Fruit fly (Drosophila melanogaster) whole organism: Measurements from ENCODE around the gene Polr1B.

Experiments
- CG8478 ChIP-seq: fragments of >200 bp; optimal IDR thresholded peaks from 2 replicates; lab custom pipeline; 2018; ENCODE audit warnings: inconsistent platforms
- Dll ChIP-seq: fragments of >200 bp; optimal IDR thresholded peaks from 2 replicates; lab custom pipeline; 2017
- EcR ChIP-seq, 2 experiments: fragments of >200 bp; optimal IDR thresholded peaks; 2 replicates each; lab custom pipeline; 2017; ENCODE audit warnings: missing biosample characterization in 2 of 2, missing genetic modification characterization in 2 of 2, missing genetic modification reagents in 2 of 2
- pan ChIP-seq: fragments of >200 bp; optimal IDR thresholded peaks from 2 replicates; lab custom pipeline; 2017
- psq ChIP-seq: fragments of >200 bp; optimal IDR thresholded peaks from 2 replicates; lab custom pipeline; 2017
- usp ChIP-seq: fragments of >200 bp; optimal IDR thresholded peaks from 2 replicates; lab custom pipeline; 2017; ENCODE audit warnings: missing biosample characterization, missing genetic modification characterization, mixed read lengths

Gene Polr1B

DNA sequence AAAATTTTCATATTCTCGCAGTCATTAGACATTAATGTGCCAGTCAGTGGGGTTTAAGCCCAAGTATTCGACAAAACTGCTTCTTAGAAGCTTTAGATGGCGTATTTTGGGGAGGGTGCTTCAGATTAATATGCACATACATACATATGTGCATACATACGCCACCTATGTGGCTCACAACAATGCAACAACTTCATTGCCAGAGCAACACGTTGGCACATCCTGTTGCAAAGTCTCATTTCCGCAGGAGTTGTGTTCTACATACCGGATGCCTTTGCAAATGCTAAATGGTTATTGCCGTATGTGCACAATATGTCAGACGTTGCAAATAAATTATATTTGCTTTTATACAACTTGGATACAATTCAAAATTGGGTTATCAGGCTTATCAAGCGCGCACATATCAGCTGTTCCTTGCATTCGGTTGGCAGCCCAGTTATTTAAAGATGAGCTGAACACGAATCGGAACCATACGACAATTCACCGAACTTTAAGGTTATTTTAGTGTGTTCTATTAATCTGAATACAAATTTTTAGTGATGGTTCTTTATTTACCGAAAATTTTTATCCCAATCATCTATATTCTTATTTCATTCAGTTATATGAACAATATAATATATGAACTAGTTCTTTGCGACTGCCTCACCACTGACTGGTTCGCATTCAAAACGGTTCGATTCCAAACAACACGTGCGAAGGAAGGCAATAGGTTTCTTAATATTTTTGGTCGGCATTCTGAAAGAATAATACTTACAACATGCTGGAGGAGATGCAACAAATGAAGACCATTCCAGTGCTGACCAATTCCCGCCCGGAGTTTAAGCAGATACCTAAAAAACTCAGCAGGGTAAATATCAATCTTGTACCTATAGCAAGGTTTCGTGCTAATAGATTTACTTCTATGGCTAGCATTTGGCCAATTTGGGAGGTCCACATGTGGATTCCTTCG lies at the start of gene Polr1B:
TSS of gene Polr1B (plus strand) at position 659 of the 949 bp plus-strand sequence.
- TF ChIP-seq pan (no peak), Dll (lab: Kevin White, UChicago) (no peak), CG8478 (lab: Kevin White, UChicago) (no peak), psq (lab: Kevin White, UChicago) (no peak), usp (GFP tag; lab: Kevin White, UChicago) (no peak), EcR (GFP tag; optimal IDR thresholded peaks at IDR 0.05; lab: Kevin White, UChicago) (no peak)

DNA sequence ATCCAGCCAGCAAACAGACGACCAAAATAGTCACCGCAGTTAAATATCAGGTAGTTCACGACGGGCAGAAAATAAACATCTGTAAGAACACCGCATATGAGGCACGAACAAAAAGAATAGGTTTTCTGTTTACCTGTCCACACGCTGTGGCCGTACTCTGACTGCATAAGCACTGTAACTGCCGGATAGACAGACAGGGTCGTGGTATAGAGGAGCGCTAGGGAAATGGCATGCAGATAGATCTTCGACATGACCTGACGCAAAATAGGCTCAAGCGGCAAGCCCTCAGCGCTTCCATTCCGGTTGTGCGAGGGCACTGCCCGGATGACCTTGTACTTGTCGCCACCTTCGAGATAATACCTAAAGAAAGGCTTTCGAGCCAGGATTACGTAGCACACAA lies 47.9 kb upstream of the Polr1B start:
- TF ChIP-seq pan (no peak), CG8478 (lab: Kevin White, UChicago) (no peak), usp (GFP tag; lab: Kevin White, UChicago) (no peak), psq (lab: Kevin White, UChicago) (no peak), EcR (GFP tag; optimal IDR thresholded peaks at IDR 0.05; lab: Kevin White, UChicago) (no peak), Dll (lab: Kevin White, UChicago) (no peak)

DNA sequence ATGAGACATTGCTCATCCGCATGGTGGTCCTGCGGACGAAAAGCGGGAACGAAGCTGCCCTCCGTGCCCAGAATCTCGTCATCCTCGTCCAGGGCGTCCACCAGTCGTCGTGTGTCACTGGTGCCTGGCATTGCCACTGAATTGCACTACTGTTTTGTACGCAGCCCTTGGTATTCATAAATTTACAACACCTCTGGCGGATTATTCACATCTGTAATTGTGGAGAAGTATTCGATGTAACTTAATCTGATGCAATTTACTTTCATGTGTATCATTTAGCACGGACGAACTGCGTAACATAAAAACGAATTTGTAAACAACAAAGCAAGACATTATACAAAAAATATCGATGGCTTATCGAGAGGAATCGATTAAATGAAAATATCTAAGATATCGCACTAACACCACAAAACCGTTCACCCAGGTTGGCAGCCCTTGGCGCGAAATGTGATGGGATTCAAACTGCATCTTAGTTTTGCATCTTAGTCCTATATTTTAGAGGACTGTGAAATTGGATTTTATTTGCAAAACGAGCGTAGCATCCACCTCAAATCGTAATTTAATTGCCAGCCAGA lies 46.4 kb upstream of the Polr1B start, which contains the start of gene Ent1:
TSS of gene Ent1 (minus strand) at position 319 of the 575 bp plus-strand sequence.
- no peak for TF ChIP-seq EcR (GFP tag; optimal IDR thresholded peaks at IDR 0.05; lab: Kevin White, UChicago)
- no peak for TF ChIP-seq psq (lab: Kevin White, UChicago)
- no peak for TF ChIP-seq pan
- no peak for TF ChIP-seq CG8478 (lab: Kevin White, UChicago)
- TF ChIP-seq usp (GFP tag; lab: Kevin White, UChicago): no peak
- TF ChIP-seq Dll (lab: Kevin White, UChicago): no peak

DNA sequence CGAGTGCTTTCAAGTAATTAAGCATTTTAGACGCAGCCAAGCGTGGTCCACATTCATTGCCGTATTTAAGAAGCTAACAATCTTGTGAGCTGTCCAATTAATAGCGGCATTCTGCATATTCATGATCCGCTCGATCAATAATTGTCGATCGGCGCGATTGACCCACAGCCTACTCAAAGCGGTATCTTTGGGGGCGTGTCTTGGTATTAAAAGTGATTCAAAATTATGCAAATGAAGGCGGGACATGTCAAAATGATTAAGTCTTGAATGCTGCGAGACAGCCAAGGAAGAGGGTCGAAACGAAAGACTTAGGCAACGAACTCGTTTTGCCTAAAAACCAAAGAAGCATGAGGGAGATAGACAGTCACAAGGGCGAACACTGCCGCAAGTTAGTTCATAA lies 37.2 kb upstream of the Polr1B start:
- TF ChIP-seq pan (no peak), CG8478 (lab: Kevin White, UChicago) (no peak), usp (GFP tag; lab: Kevin White, UChicago) (no peak), EcR (GFP tag; optimal IDR thresholded peaks at IDR 0.05; lab: Kevin White, UChicago) (no peak), Dll (lab: Kevin White, UChicago) (no peak), psq (lab: Kevin White, UChicago) (no peak)

DNA sequence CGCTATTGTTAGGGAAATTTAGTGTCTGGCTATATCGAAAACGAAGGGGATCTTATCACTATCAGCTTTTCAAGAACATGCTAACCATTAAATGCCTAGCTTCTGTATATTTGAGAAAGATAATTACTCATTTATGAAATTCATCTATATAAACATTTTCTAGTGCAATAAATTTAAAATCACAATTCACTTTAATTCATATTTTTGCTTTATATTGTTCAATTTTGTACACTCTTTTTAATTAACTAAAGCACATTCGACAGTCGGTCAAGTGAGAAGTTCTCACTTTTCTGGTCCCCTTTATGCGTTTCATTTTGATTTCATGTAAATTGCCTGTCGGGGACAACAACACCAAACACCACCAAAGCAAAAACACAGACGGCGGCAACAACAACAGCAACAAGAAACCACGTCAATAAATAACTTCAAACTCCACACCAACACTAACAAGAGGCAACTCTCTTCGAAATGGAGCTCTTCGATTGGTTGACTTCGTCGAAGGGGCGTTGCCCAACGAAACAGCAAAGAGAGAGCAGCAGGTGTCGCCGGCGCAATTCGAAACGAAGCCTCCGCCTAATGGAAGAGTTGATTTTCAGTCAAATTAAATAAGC lies 35.6 kb upstream of the Polr1B start:
- TF ChIP-seq EcR (GFP tag; optimal IDR thresholded peaks at IDR 0.05; lab: Kevin White, UChicago) (no peak), usp (GFP tag; lab: Kevin White, UChicago) (no peak), Dll (lab: Kevin White, UChicago) (no peak), CG8478 (lab: Kevin White, UChicago) (no peak), psq (lab: Kevin White, UChicago) (no peak), pan (no peak)

DNA sequence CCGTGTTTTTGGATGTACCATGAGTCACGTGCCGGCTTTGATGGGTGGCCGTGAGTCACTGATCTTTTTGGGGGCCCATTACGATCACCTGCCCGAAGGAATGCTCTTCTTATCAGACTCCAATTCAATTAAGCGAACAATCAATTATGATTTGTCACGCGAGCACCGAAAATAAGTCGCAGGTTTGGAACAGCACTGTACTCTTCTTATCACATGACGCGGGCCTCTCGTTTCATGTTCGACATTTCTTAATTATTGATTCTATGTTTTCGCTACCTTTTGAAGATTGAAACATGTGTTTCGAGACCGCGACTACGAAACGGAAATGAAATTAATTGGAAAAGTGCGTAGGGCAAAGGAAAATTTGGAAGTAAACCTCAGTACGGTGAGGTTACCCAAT lies 34.3 kb upstream of the Polr1B start:
- TF ChIP-seq CG8478 (lab: Kevin White, UChicago): no peak
- no peak for TF ChIP-seq usp (GFP tag; lab: Kevin White, UChicago)

DNA sequence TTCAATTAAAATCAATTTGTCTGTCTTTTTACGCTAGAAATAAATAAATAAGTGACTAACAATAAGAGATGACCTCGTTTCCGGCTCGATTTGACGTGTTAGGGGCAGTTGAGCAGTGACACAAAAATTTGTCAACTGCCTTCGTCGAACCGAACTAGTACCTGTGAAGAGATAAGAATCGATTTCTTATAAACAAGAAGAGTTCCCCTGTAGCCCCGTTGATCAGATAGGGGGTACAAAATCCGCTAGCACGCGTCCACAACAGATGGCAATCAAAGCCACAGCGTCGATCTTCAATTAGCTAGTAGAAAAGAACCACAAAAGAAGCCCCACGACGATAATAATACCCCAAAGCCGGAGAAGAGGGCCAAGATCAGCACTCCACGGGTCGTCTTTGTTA lies 32.3 kb upstream of the Polr1B start:
- TF ChIP-seq psq (lab: Kevin White, UChicago) (no peak), EcR (GFP tag; optimal IDR thresholded peaks at IDR 0.05; lab: Kevin White, UChicago) (no peak), CG8478 (lab: Kevin White, UChicago) (no peak), pan (no peak), usp (GFP tag; lab: Kevin White, UChicago) (no peak)

DNA sequence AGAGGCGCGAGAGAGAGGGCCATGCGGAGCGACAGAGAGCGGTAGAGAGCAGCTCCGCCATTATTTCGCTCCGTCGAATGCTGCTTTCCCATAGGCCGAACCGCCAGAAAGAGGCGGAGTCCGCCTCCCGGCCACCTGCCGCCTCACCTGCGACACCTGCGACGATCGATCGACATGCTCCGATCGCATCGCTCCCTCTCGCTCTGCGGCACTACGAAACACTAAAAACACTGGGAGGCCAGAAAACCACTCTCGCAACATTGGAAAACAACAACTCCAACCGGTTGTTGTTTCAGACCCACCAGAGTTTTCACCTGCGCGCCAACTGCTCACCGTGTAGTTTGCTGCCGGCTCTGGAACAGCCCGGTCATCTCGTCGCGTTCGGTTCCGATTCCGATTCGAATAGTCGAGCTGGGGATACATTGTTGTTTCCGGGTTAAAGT lies 26.3 kb upstream of the Polr1B start, which contains the start of gene al:
TSS of gene al (plus strand) at position 333 of the 443 bp plus-strand sequence.
- no peak for TF ChIP-seq Dll (lab: Kevin White, UChicago)
- TF ChIP-seq psq (lab: Kevin White, UChicago): no peak

DNA sequence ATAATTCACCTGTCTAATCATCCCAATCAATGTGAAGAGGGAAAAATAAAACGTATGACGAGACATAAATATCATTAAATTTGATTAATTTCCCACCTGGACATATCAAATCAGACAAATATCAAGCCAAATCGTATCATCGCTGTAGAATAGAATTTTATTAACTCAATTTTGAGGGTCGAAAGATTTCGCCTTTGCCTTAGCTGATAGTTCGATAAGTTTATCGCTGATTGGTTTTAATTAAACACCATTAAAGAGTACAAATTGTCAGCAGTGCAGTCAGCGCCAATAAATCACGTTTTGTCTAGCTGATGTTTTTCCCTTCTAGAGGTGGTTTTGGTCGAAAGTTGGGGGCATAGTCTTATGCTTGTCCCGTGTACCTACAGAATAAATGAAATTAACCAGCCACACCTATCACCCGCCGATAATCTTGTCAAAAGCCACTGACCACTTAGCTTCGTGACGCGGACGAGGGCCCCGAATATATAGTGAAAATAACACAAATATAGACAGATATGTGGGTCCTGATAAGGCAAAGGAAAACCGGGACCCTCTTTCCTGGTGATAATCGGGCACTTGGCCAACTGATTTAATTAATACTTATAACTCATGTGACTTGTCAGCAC lies 25.2 kb upstream of the Polr1B start:
- TF ChIP-seq Dll (lab: Kevin White, UChicago): no peak
- TF ChIP-seq usp (GFP tag; lab: Kevin White, UChicago): no peak
- no peak for TF ChIP-seq CG8478 (lab: Kevin White, UChicago)
- TF ChIP-seq psq (lab: Kevin White, UChicago): no peak
- TF ChIP-seq EcR (GFP tag; optimal IDR thresholded peaks at IDR 0.05; lab: Kevin White, UChicago): no peak
- TF ChIP-seq pan: no peak

DNA sequence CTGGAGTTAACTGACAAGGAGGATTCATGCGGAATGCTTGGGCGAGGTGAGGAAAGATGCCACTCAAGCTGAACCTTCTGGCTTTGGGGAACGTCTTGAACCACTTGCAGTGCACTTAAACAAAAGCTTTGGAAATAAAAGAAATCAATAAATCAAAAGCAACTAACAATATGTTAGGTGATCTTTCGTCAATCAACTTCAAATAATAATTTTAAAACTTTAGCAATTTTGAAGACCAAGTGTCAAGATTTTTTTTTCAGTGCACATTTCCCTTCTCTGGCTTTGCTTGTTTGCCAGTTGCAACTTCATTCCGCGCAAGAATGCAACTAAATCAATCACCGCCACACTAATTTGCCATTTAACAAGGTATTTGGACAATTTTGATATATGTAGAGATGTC lies 21.3 kb upstream of the Polr1B start:
- TF ChIP-seq psq (lab: Kevin White, UChicago): no peak
- TF ChIP-seq pan: no peak
- TF ChIP-seq Dll (lab: Kevin White, UChicago): no peak
- no peak for TF ChIP-seq usp (GFP tag; lab: Kevin White, UChicago)

DNA sequence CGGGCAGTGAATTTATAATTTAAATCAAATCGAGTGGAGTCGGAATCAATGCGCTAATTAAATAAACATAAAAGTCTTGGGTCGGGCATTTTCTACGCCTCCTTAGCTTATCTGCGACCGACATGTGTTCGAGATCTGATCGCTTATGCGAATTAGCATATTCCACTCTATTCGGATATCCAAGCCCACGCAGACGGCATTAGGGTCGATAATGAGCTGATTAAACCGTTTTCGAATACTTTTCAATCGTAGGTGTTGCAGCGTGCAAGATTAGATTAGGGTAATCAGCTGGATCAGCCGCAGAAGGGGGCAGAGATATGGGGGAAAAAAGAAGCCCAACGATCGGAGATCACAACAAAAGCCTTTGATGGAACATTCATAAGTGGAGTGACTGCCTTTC lies 13.6 kb upstream of the Polr1B start:
- no peak for TF ChIP-seq Dll (lab: Kevin White, UChicago)
- TF ChIP-seq pan: no peak
- no peak for TF ChIP-seq EcR (GFP tag; optimal IDR thresholded peaks at IDR 0.05; lab: Kevin White, UChicago)
- no peak for TF ChIP-seq CG8478 (lab: Kevin White, UChicago)
- no peak for TF ChIP-seq usp (GFP tag; lab: Kevin White, UChicago)
- no peak for TF ChIP-seq psq (lab: Kevin White, UChicago)
